Worm (Caenorhabditis elegans) whole organism, L2 larva: ENCODE data around the gene B0334.13.

Source experiments
- ama-1 ChIP-seq: fragments of 150-350 bp; optimal IDR thresholded peaks from 2 replicates; lab custom pipeline; 2018; ENCODE audit warnings: inconsistent platforms
- dmd-4 ChIP-seq: sonication (generic microtip); optimal IDR thresholded peaks from 2 replicates; lab custom pipeline; 2017; ENCODE audit warnings: missing biosample characterization, missing genetic modification characterization
- egl-27 ChIP-seq: sonication (generic microtip); optimal IDR thresholded peaks from 3 replicates; lab custom pipeline; 2017; ENCODE audit warnings: missing biosample characterization, missing genetic modification reagents, missing genetic modification characterization
- elt-1 ChIP-seq: fragments of 150-350 bp; optimal IDR thresholded peaks from 2 replicates; lab custom pipeline; 2014; ENCODE audit warnings: missing biosample characterization, missing genetic modification characterization
- gmeb-1 ChIP-seq: fragments of 150-350 bp; optimal IDR thresholded peaks from 2 replicates; lab custom pipeline; 2014; ENCODE audit warnings: missing biosample characterization, missing genetic modification characterization
- lin-13 ChIP-seq: fragments of 150-350 bp; optimal IDR thresholded peaks from 2 replicates; lab custom pipeline; 2014; ENCODE audit warnings: missing biosample characterization, missing genetic modification reagents, missing genetic modification characterization
- lin-39 ChIP-seq: fragments of 150-350 bp; optimal IDR thresholded peaks from 2 replicates; lab custom pipeline; 2014; ENCODE audit warnings: missing biosample characterization, missing genetic modification reagents, missing genetic modification characterization
- mdl-1 ChIP-seq, 2 experiments: fragments of 150-350 bp in 1 of 2; sonication (generic microtip) in 1 of 2; optimal IDR thresholded peaks; 2 replicates each; lab custom pipeline; 2017; ENCODE audit warnings: missing biosample characterization in 2 of 2, missing genetic modification characterization in 2 of 2
- nhr-12 ChIP-seq: fragments of 150-350 bp; optimal IDR thresholded peaks from 2 replicates; lab custom pipeline; 2014; ENCODE audit warnings: missing biosample characterization, missing genetic modification characterization
- nhr-23 ChIP-seq: fragments of 150-350 bp; optimal IDR thresholded peaks from 2 replicates; lab custom pipeline; 2014; ENCODE audit warnings: missing biosample characterization, missing genetic modification reagents, missing genetic modification characterization
- skn-1 ChIP-seq: sonication (generic microtip); optimal IDR thresholded peaks from 2 replicates; lab custom pipeline; 2017; ENCODE audit warnings: missing biosample characterization, missing genetic modification characterization
- snpc-4 ChIP-seq: fragments of 150-350 bp; optimal IDR thresholded peaks from 2 replicates; lab custom pipeline; 2014; ENCODE audit warnings: missing biosample characterization, missing genetic modification characterization

- TF ChIP-seq snpc-4 (tag; lab: Kevin White, UChicago), result no peak
- TF ChIP-seq nhr-12 (tag; lab: Kevin White, UChicago), result no peak
- TF ChIP-seq elt-1 (tag; lab: Kevin White, UChicago), result no peak
- TF ChIP-seq lin-13 (GFP tag; lab: Kevin White, UChicago), result no peak
- no peak for TF ChIP-seq skn-1
- TF ChIP-seq lin-39, result no peak
- TF ChIP-seq nhr-23, result no peak
- no peak for TF ChIP-seq mdl-1 (tag; optimal IDR thresholded peaks at IDR 0.05; lab: Kevin White, UChicago)
- no peak for TF ChIP-seq dmd-4 (tag; lab: Kevin White, UChicago)
- TF ChIP-seq ama-1 (lab: Kevin White, UChicago), result no peak
- no peak for TF ChIP-seq egl-27 (tag; lab: Kevin White, UChicago)
- TF ChIP-seq gmeb-1 (tag; lab: Kevin White, UChicago), result no peak
These were observed 9.0 kb upstream of the B0334.13 start, which contains the start of gene W02B12.12 for ce11 chrII:11479076-11479475.
